Worm (Caenorhabditis elegans) whole organism, L1 larva: ENCODE results near the gene fbxc-21.

Experiments used
- egl-13 ChIP-seq: sonication (generic microtip); optimal IDR thresholded peaks from 2 replicates; lab custom pipeline; 2016; ENCODE audit warnings: missing genotype, missing genetic modification reagents, missing genetic modification characterization, missing compliant biosample characterization
- fkh-8 ChIP-seq: sonication (generic microtip); optimal IDR thresholded peaks from 2 replicates; lab custom pipeline; 2016; ENCODE audit warnings: mild to moderate bottlenecking, missing genetic modification characterization, missing compliant biosample characterization
- lin-15B ChIP-seq: fragments of 150-350 bp; sonication (generic microtip); optimal IDR thresholded peaks from 3 replicates; lab custom pipeline; 2014; ENCODE audit warnings: missing biosample characterization, missing genetic modification characterization
- mdl-1 ChIP-seq, 2 experiments: fragments of 150-350 bp; optimal IDR thresholded peaks; 2 replicates each; lab custom pipeline; 2014 to 2017; ENCODE audit warnings: missing biosample characterization in 2 of 2, missing genetic modification characterization in 2 of 2, inconsistent platforms in 1 of 2
- snpc-4 ChIP-seq: fragments of 150-350 bp; optimal IDR thresholded peaks from 2 replicates; lab custom pipeline; 2014; ENCODE audit warnings: missing biosample characterization, missing genetic modification characterization
- swsn-7 ChIP-seq: sonication (generic microtip); optimal IDR thresholded peaks from 2 replicates; lab custom pipeline; 2016; ENCODE audit warnings: missing genetic modification characterization, missing compliant biosample characterization
- unc-130 ChIP-seq: fragments of 150-350 bp; optimal IDR thresholded peaks from 2 replicates; lab custom pipeline; 2017; ENCODE audit warnings: missing biosample characterization, missing genetic modification characterization, inconsistent platforms

- TF ChIP-seq mdl-1 (tag; optimal IDR thresholded peaks at IDR 0.05; lab: Kevin White, UChicago) = no peak
- no peak for TF ChIP-seq unc-130
- no peak for TF ChIP-seq snpc-4 (tag; lab: Kevin White, UChicago)
- TF ChIP-seq fkh-8 (tag; lab: Kevin White, UChicago) = no peak
- no peak for TF ChIP-seq lin-15B (tag; lab: Kevin White, UChicago)
- no peak for TF ChIP-seq egl-13 (tag; lab: Kevin White, UChicago)
- no peak for TF ChIP-seq swsn-7
Observed at ce11 chrII:1735145-1735544, 42.4 kb upstream of the fbxc-21 start.
